Fruit fly (Drosophila melanogaster) whole organism, pupa: Measurements from ENCODE around the gene blp.

Experiments
- CG10348 ChIP-seq: fragments of 200-800 bp; sonication (Bioruptor generic); IDR thresholded peaks from 2 replicates; pipeline ENCODE4 v1.3.6; 2022; ENCODE audit warnings: missing biosample characterization, missing genetic modification characterization
- CG12605 ChIP-seq: fragments of 200-800 bp; sonication (Bioruptor generic); IDR thresholded peaks from 2 replicates; pipeline ENCODE4 v1.3.6; 2022; ENCODE audit warnings: missing biosample characterization, missing genetic modification characterization
- CG13204 ChIP-seq: fragments of 200-800 bp; sonication (Bioruptor generic); optimal IDR thresholded peaks from 2 replicates; lab custom pipeline; 2018; ENCODE audit warnings: missing biosample characterization, mild to moderate bottlenecking, missing genetic modification characterization, moderate library complexity
- CG14655 ChIP-seq: fragments of 200-800 bp; sonication (Bioruptor generic); optimal IDR thresholded peaks from 3 replicates; lab custom pipeline; 2017; ENCODE audit warnings: mild to moderate bottlenecking, missing biosample characterization, missing genetic modification reagents, missing genetic modification characterization
- CG15710 ChIP-seq: fragments of 200-800 bp; sonication (Bioruptor generic); optimal IDR thresholded peaks from 2 replicates; lab custom pipeline; 2018; ENCODE audit warnings: missing biosample characterization, mild to moderate bottlenecking, missing genetic modification characterization, moderate library complexity
- CG17806 ChIP-seq: fragments of 200-800 bp; sonication (Bioruptor generic); optimal IDR thresholded peaks from 2 replicates; lab custom pipeline; 2018; ENCODE audit warnings: missing biosample characterization, mild to moderate bottlenecking, missing genetic modification characterization, moderate library complexity
- CG32121 ChIP-seq: fragments of 200-800 bp; sonication (Bioruptor generic); IDR thresholded peaks from 2 replicates; pipeline ENCODE4 v1.3.6; 2022; ENCODE audit warnings: missing biosample characterization, missing genetic modification characterization
- CG34367 ChIP-seq: fragments of 200-800 bp; sonication (Bioruptor generic); optimal IDR thresholded peaks from 2 replicates; lab custom pipeline; 2018; ENCODE audit warnings: missing biosample characterization, mild to moderate bottlenecking, missing genetic modification characterization
- CG4496 ChIP-seq: fragments of 200-800 bp; sonication (Bioruptor generic); IDR thresholded peaks from 3 replicates; pipeline ENCODE4 v1.3.6; 2022; ENCODE audit warnings: missing biosample characterization, missing genetic modification characterization
- CG8159 ChIP-seq: fragments of 200-800 bp; sonication (Bioruptor generic); optimal IDR thresholded peaks from 3 replicates; lab custom pipeline; 2018; ENCODE audit warnings: missing biosample characterization, mild to moderate bottlenecking, missing genetic modification characterization, moderate library complexity
- CG8301 ChIP-seq: fragments of 200-800 bp; sonication (Bioruptor generic); optimal IDR thresholded peaks from 2 replicates; lab custom pipeline; 2018; ENCODE audit warnings: missing biosample characterization, mild to moderate bottlenecking, missing genetic modification characterization
- CG9948 ChIP-seq: fragments of 200-800 bp; sonication (Bioruptor generic); optimal IDR thresholded peaks from 2 replicates; lab custom pipeline; 2018; ENCODE audit warnings: missing biosample characterization, mild to moderate bottlenecking, missing genetic modification characterization, moderate library complexity
- D1 ChIP-seq: fragments of 200-800 bp; sonication (Bioruptor generic); optimal IDR thresholded peaks from 2 replicates; lab custom pipeline; 2018; ENCODE audit warnings: missing biosample characterization, mild to moderate bottlenecking, missing genetic modification characterization, moderate library complexity
- EcR ChIP-seq: fragments of 200-800 bp; sonication (Bioruptor generic); optimal IDR thresholded peaks from 3 replicates; lab custom pipeline; 2019; ENCODE audit warnings: missing biosample characterization, missing genetic modification characterization, mild to moderate bottlenecking, moderate library complexity, missing genetic modification reagents
- Ets98B ChIP-seq: fragments of 200-800 bp; sonication (Bioruptor generic); IDR thresholded peaks from 2 replicates; pipeline ENCODE4 v1.3.6; 2022; ENCODE audit warnings: missing biosample characterization, missing genetic modification characterization
- Pif1A ChIP-seq: fragments of 200-800 bp; sonication (Bioruptor generic); optimal IDR thresholded peaks from 3 replicates; lab custom pipeline; 2016; ENCODE audit warnings: missing biosample characterization, missing genetic modification characterization
- Pif1B ChIP-seq: fragments of 200-800 bp; sonication (Bioruptor generic); optimal IDR thresholded peaks from 3 replicates; lab custom pipeline; 2016; ENCODE audit warnings: missing biosample characterization, missing genetic modification characterization
- Snoo ChIP-seq: fragments of 200-800 bp; sonication (Bioruptor generic); optimal IDR thresholded peaks from 3 replicates; lab custom pipeline; 2017; ENCODE audit warnings: missing biosample characterization, mild to moderate bottlenecking, missing genetic modification characterization, inconsistent platforms
- fd96Ca ChIP-seq: fragments of 200-800 bp; sonication (Bioruptor generic); IDR thresholded peaks from 3 replicates; pipeline ENCODE4 v1.3.6; 2022; ENCODE audit warnings: missing biosample characterization, missing genetic modification characterization
- gl ChIP-seq: fragments of 200-800 bp; sonication (Bioruptor generic); optimal IDR thresholded peaks from 2 replicates; lab custom pipeline; 2018; ENCODE audit warnings: missing biosample characterization, mild to moderate bottlenecking, missing genetic modification characterization
- rn ChIP-seq: fragments of 200-800 bp; sonication (Bioruptor generic); IDR thresholded peaks from 2 replicates; pipeline ENCODE4 v1.3.6; 2022; ENCODE audit warnings: missing biosample characterization, missing genetic modification characterization

The blp gene

dm6 chr3R:15933609-15934232 is at the start of gene blp, which contains the start of gene CG5478:
Gene blp, plus strand, starts transcription at chr3R:15933847.
Gene CG5478, minus strand, starts transcription at chr3R:15933734.
- TF ChIP-seq D1 (tag; lab: Kevin White, UChicago) = no peak
- TF ChIP-seq CG4496 (GFP tag; lab: Robert Waterston, UW) = 0 out of 3 replicates have a peak, but pooled peaks have one; percentile 8
- TF ChIP-seq CG8301 (tag; lab: Kevin White, UChicago) = no peak
- TF ChIP-seq CG12605 (GFP tag; lab: Robert Waterston, UW) = no peak
- no peak for TF ChIP-seq Ets98B (GFP tag; lab: Robert Waterston, UW)
- TF ChIP-seq rn (GFP tag; lab: Robert Waterston, UW) = no peak
- TF ChIP-seq, all 21 proteins: peak for 1

dm6 chr3R:15891188-15891820 is 42.3 kb upstream of the blp start:
- no peak for TF ChIP-seq CG13204
- no peak for TF ChIP-seq gl (tag; lab: Kevin White, UChicago)
- no peak for TF ChIP-seq CG34367 (tag; lab: Kevin White, UChicago)
- no peak for TF ChIP-seq CG10348 (GFP tag; lab: Robert Waterston, UW)
- TF ChIP-seq CG12605 (GFP tag; lab: Robert Waterston, UW) = no peak
- no peak for TF ChIP-seq CG15710 (tag; lab: Kevin White, UChicago)
- TF ChIP-seq Pif1A (GFP tag; lab: Kevin White, UChicago) = no peak

- TF ChIP-seq CG9948 = no peak
- no peak for TF ChIP-seq CG34367 (tag; lab: Kevin White, UChicago)
- no peak for TF ChIP-seq Pif1B
- TF ChIP-seq rn (GFP tag; lab: Robert Waterston, UW) = no peak
- TF ChIP-seq CG12605 (GFP tag; lab: Robert Waterston, UW) = no peak
- no peak for TF ChIP-seq CG17806 (tag; lab: Kevin White, UChicago)
These were observed 37.7 kb upstream of the blp start, which contains the start of gene CG14877 for dm6 chr3R:15895978-15896377. Gene CG14877, minus strand, starts transcription at chr3R:15896078.

dm6 chr3R:15898302-15898701 is 35.3 kb upstream of the blp start:
- TF ChIP-seq CG9948 (no peak), CG8159 (peak; percentile 15), CG14655 (GFP tag; lab: Kevin White, UChicago) (peak; percentile 34), CG8301 (tag; lab: Kevin White, UChicago) (peak; percentile 21)

dm6 chr3R:15899650-15900049 is 34.0 kb upstream of the blp start:
- TF ChIP-seq CG4496 (GFP tag; lab: Robert Waterston, UW) (peak; percentile 61; the same call in 1 of the 3 replicates), CG8159 (peak; percentile 77), CG8301 (tag; lab: Kevin White, UChicago) (peak; percentile 62), CG12605 (GFP tag; lab: Robert Waterston, UW) (peak; percentile 57; the same call in 1 of the 2 replicates), gl (tag; lab: Kevin White, UChicago) (peak; percentile 54), D1 (tag; lab: Kevin White, UChicago) (no peak), CG10348 (GFP tag; lab: Robert Waterston, UW) (no peak), fd96Ca (GFP tag; lab: Robert Waterston, UW) (peak; percentile 69), CG17806 (tag; lab: Kevin White, UChicago) (peak; percentile 73), EcR (GFP tag; lab: Kevin White, UChicago) (no peak), CG15710 (tag; lab: Kevin White, UChicago) (peak; percentile 78), Pif1B (peak; percentile 64), CG14655 (GFP tag; lab: Kevin White, UChicago) (peak; percentile 63), Ets98B (GFP tag; lab: Robert Waterston, UW) (peak; percentile 51; the same call in 1 of the 2 replicates), rn (GFP tag; lab: Robert Waterston, UW) (no peak), CG34367 (tag; lab: Kevin White, UChicago) (peak; percentile 74), CG13204 (no peak), CG9948 (peak; percentile 77), Pif1A (GFP tag; lab: Kevin White, UChicago) (peak; percentile 70), CG32121 (GFP tag; lab: Robert Waterston, UW) (no peak), Snoo (tag; lab: Kevin White, UChicago) (peak; percentile 42)

- TF ChIP-seq fd96Ca (GFP tag; lab: Robert Waterston, UW) (peak; percentile 95), CG10348 (GFP tag; lab: Robert Waterston, UW) (peak; percentile 62; the same call in 1 of the 2 replicates), CG32121 (GFP tag; lab: Robert Waterston, UW) (peak; percentile 86), CG4496 (GFP tag; lab: Robert Waterston, UW) (peak; percentile 91), Ets98B (GFP tag; lab: Robert Waterston, UW) (peak; percentile 92), CG12605 (GFP tag; lab: Robert Waterston, UW) (peak; percentile 89), rn (GFP tag; lab: Robert Waterston, UW) (0 out of 2 replicates have a peak, but pooled peaks have one; percentile 36)
These were observed 32.4 kb upstream of the blp start for dm6 chr3R:15901097-15901709.
